Fruit fly (Drosophila melanogaster): ENCODE measurements around the gene mesh.

mesh gene

dm6 chr3R:31222125-31222889 is 26.7 kb upstream of the mesh start (continued):
- TF ChIP-seq CG10321 (GFP tag; IDR thresholded peaks at IDR 0.05), result no peak
- TF ChIP-seq Spps (tag; optimal IDR thresholded peaks at IDR 0.05), result peak; percentile 65
- TF ChIP-seq bsh (GFP tag; optimal IDR thresholded peaks at IDR 0.05), result peak; percentile 32 to 81
- TF ChIP-seq CG7745 (tag; optimal IDR thresholded peaks at IDR 0.05), result no peak
- TF ChIP-seq Doc2 (GFP tag; IDR thresholded peaks at IDR 0.05), result no peak
- peak; percentile 89 for TF ChIP-seq CG12391 (tag; optimal IDR thresholded peaks at IDR 0.05)
- TF ChIP-seq CG11085 (GFP tag; IDR thresholded peaks at IDR 0.05), result no peak
- TF ChIP-seq sisA (GFP tag; IDR thresholded peaks at IDR 0.05), result no peak
- no peak for TF ChIP-seq usp (GFP tag; optimal IDR thresholded peaks at IDR 0.05)
- peak; percentile 57 for TF ChIP-seq CG8290 (GFP tag; optimal IDR thresholded peaks at IDR 0.05)
- peak in 1 of 2 experiments; percentile 81 for TF ChIP-seq CG8290 (tag; optimal IDR thresholded peaks at IDR 0.05)
- peak; percentile 77 for TF ChIP-seq Blimp-1 (GFP tag; optimal IDR thresholded peaks at IDR 0.05)
- TF ChIP-seq Sin3A (optimal IDR thresholded peaks at IDR 0.05), result no peak
- peak; percentile 37 for TF ChIP-seq p53 (GFP tag; optimal IDR thresholded peaks at IDR 0.05)
- TF ChIP-seq Drgx (GFP tag; IDR thresholded peaks at IDR 0.05), result no peak
- no peak for TF ChIP-seq dysf (GFP tag; IDR thresholded peaks at IDR 0.05)
- peak; percentile 87 for TF ChIP-seq fu2 (GFP tag; optimal IDR thresholded peaks at IDR 0.05)
- TF ChIP-seq gro (GFP tag; optimal IDR thresholded peaks at IDR 0.05), result peak; percentile 69
- TF ChIP-seq CG10462 (GFP tag; optimal IDR thresholded peaks at IDR 0.05), result peak; percentile 58
- TF ChIP-seq Fer2 (tag; optimal IDR thresholded peaks at IDR 0.05), result peak; percentile 65
- peak; percentile 77 for TF ChIP-seq emc (GFP tag; optimal IDR thresholded peaks at IDR 0.05)
- TF ChIP-seq cg (GFP tag; optimal IDR thresholded peaks at IDR 0.05), result peak; percentile 56
- TF ChIP-seq Oli (tag; optimal IDR thresholded peaks at IDR 0.05), result peak; percentile 88
- TF ChIP-seq Hey (tag; optimal IDR thresholded peaks at IDR 0.05), result no peak
- peak; percentile 72 for TF ChIP-seq twi (tag; optimal IDR thresholded peaks at IDR 0.05)
- peak; percentile 79 for TF ChIP-seq CG3163 (GFP tag; optimal IDR thresholded peaks at IDR 0.05)
- TF ChIP-seq mam (GFP tag; optimal IDR thresholded peaks at IDR 0.05), result peak; percentile 90
- peak; percentile 62 for TF ChIP-seq wek (GFP tag; optimal IDR thresholded peaks at IDR 0.05)
- TF ChIP-seq shn (GFP tag; optimal IDR thresholded peaks at IDR 0.05), result peak; percentile 85
- peak; percentile 75 for TF ChIP-seq CG8089 (GFP tag; optimal IDR thresholded peaks at IDR 0.05)
- TF ChIP-seq Deaf1 (tag; optimal IDR thresholded peaks at IDR 0.05), result peak; percentile 47
- peak; percentile 27 for TF ChIP-seq sqz (GFP tag; optimal IDR thresholded peaks at IDR 0.05)
- peak; percentile 89 for TF ChIP-seq CG13624 (GFP tag; optimal IDR thresholded peaks at IDR 0.05)
- no peak for TF ChIP-seq sc (optimal IDR thresholded peaks at IDR 0.05)
- TF ChIP-seq sc (GFP tag; optimal IDR thresholded peaks at IDR 0.05), result peak; percentile 78
- peak; percentile 98 for TF ChIP-seq Ets65A (GFP tag)
- no peak for TF ChIP-seq CG11696 (GFP tag; IDR thresholded peaks at IDR 0.05)
- TF ChIP-seq CG4854 (GFP tag; optimal IDR thresholded peaks at IDR 0.05), result peak; percentile 50
- no peak for TF ChIP-seq peb (GFP tag; IDR thresholded peaks at IDR 0.05)
- TF ChIP-seq disco-r (GFP tag; optimal IDR thresholded peaks at IDR 0.05), result peak; percentile 73
- TF ChIP-seq Chrac-16 (GFP tag; optimal IDR thresholded peaks at IDR 0.05), result peak; percentile 82
- no peak for TF ChIP-seq Ravus (GFP tag; IDR thresholded peaks at IDR 0.05)
- peak; percentile 87 for TF ChIP-seq CG9609 (GFP tag; optimal IDR thresholded peaks at IDR 0.05)
- no peak for TF ChIP-seq jing (GFP tag; optimal IDR thresholded peaks at IDR 0.05)
- TF ChIP-seq nerfin-1 (tag; optimal IDR thresholded peaks at IDR 0.05), result peak; percentile 67
- TF ChIP-seq HLHmδ (GFP tag; optimal IDR thresholded peaks at IDR 0.05), result no peak
- TF ChIP-seq Taf1 (GFP tag; IDR thresholded peaks at IDR 0.05), result no peak
- TF ChIP-seq Six4 (GFP tag; optimal IDR thresholded peaks at IDR 0.05), result peak; percentile 71
- TF ChIP-seq dpn (GFP tag; optimal IDR thresholded peaks at IDR 0.05), result peak; percentile 85 to 89
- peak; percentile 91 for TF ChIP-seq CG2678 (tag; optimal IDR thresholded peaks at IDR 0.05)
- no peak for TF ChIP-seq H2.0 (GFP tag; IDR thresholded peaks at IDR 0.05)
- TF ChIP-seq CG3847 (GFP tag; IDR thresholded peaks at IDR 0.05), result no peak
